Worm (Caenorhabditis elegans) whole organism, young adult: ENCODE data around the gene pgp-8.
A peak's percentile ranks its signal among the peaks of the same experiment; 100 is the strongest.

Experiments used
- B0019.2 ChIP-seq: fragments of 200-800 bp; sonication (Bioruptor generic); conservative IDR thresholded peaks from 2 replicates; pipeline ENCODE4 v1.3.6; 2022; ENCODE audit warnings: missing genetic modification reagents, missing genetic modification characterization, missing compliant biosample characterization
- B0035.1 ChIP-seq: sonication (generic microtip); optimal IDR thresholded peaks from 2 replicates; lab custom pipeline; 2016; ENCODE audit warnings: missing genetic modification characterization, mild to moderate bottlenecking, missing compliant biosample characterization, missing genotype, missing genetic modification reagents
- C06A6.2 ChIP-seq: fragments of 200-800 bp; sonication (Bioruptor generic); conservative IDR thresholded peaks from 2 replicates; pipeline ENCODE4 v1.3.6; 2022; ENCODE audit warnings: missing genetic modification characterization, missing compliant biosample characterization
- F49E8.2 ChIP-seq: sonication (generic microtip); optimal IDR thresholded peaks from 3 replicates; lab custom pipeline; 2017; ENCODE audit warnings: missing genetic modification characterization, mild to moderate bottlenecking, missing compliant biosample characterization, antibody characterized with exemption, moderate library complexity; ENCODE audit not compliant: insufficient read depth
- T07F8.4 ChIP-seq: sonication (generic microtip); optimal IDR thresholded peaks from 2 replicates; lab custom pipeline; 2016; ENCODE audit warnings: mild to moderate bottlenecking, missing genetic modification characterization, moderate library complexity, missing compliant biosample characterization
- Y56A3A.18 ChIP-seq: fragments of 200-800 bp; sonication (Bioruptor generic); IDR thresholded peaks from 2 replicates; pipeline ENCODE4 v1.3.6; 2022; ENCODE audit warnings: missing genetic modification reagents, missing genetic modification characterization, missing compliant biosample characterization
- ZK185.1 ChIP-seq: sonication (generic microtip); optimal IDR thresholded peaks from 2 replicates; lab custom pipeline; 2016; ENCODE audit warnings: mild to moderate bottlenecking, missing genetic modification characterization, missing compliant biosample characterization; ENCODE audit not compliant: poor library complexity, severe bottlenecking
- aptf-3 ChIP-seq: fragments of 200-800 bp; sonication (Bioruptor generic); IDR thresholded peaks from 2 replicates; pipeline ENCODE4 v1.3.6; 2022; ENCODE audit warnings: missing genetic modification characterization, missing compliant biosample characterization
- athp-1 ChIP-seq: sonication (generic microtip); optimal IDR thresholded peaks from 2 replicates; lab custom pipeline; 2017; ENCODE audit warnings: mild to moderate bottlenecking, missing genetic modification characterization, missing compliant biosample characterization
- attf-5 ChIP-seq: fragments of 200-800 bp; sonication (Bioruptor generic); optimal IDR thresholded peaks from 2 replicates; lab custom pipeline; 2018; ENCODE audit warnings: mild to moderate bottlenecking, missing genetic modification characterization, missing compliant biosample characterization
- bed-2 ChIP-seq: fragments of 200-800 bp; sonication (Bioruptor generic); IDR thresholded peaks from 2 replicates; pipeline ENCODE4 v1.3.6; 2022; ENCODE audit warnings: missing genetic modification reagents, missing genetic modification characterization, missing compliant biosample characterization
- ccch-3 ChIP-seq: fragments of 200-800 bp; sonication (Bioruptor generic); optimal IDR thresholded peaks from 2 replicates; lab custom pipeline; 2018; ENCODE audit warnings: mild to moderate bottlenecking, missing genetic modification characterization, missing compliant biosample characterization
- cebp-1 ChIP-seq, 2 experiments: fragments of 200-800 bp in 1 of 2; sonication (Bioruptor generic) in 1 of 2; sonication (generic microtip) in 1 of 2; IDR thresholded peaks in 1 of 2; optimal IDR thresholded peaks in 1 of 2; 2 replicates each; pipeline versions ENCODE4 v1.3.6 to Lab custom; 2017 to 2022; ENCODE audit warnings: missing compliant biosample characterization in 2 of 2, missing genetic modification characterization in 2 of 2, mild to moderate bottlenecking in 1 of 2, missing genetic modification reagents in 1 of 2, moderate library complexity in 1 of 2
- ceh-100 ChIP-seq: fragments of 200-800 bp; sonication (Bioruptor generic); IDR thresholded peaks from 2 replicates; pipeline ENCODE4 v1.3.6; 2022; ENCODE audit warnings: missing genetic modification reagents, missing genetic modification characterization, missing compliant biosample characterization
- ceh-79 ChIP-seq: sonication (generic microtip); optimal IDR thresholded peaks from 2 replicates; lab custom pipeline; 2017; ENCODE audit warnings: mild to moderate bottlenecking, missing genetic modification characterization, missing compliant biosample characterization
- dpl-1 ChIP-seq: fragments of 150-350 bp; optimal IDR thresholded peaks from 2 replicates; lab custom pipeline; 2014; ENCODE audit warnings: missing biosample characterization, missing genetic modification reagents, missing genetic modification characterization
- egl-18 ChIP-seq: fragments of 200-800 bp; sonication (Bioruptor generic); IDR thresholded peaks from 2 replicates; pipeline ENCODE4 v1.3.6; 2022; ENCODE audit warnings: missing genetic modification reagents, missing genetic modification characterization, missing compliant biosample characterization
- egrh-3 ChIP-seq: fragments of 200-800 bp; sonication (Bioruptor generic); IDR thresholded peaks from 2 replicates; pipeline ENCODE4 v1.3.6; 2022; ENCODE audit warnings: missing genetic modification reagents, missing genetic modification characterization, missing compliant biosample characterization
- fkh-3 ChIP-seq: sonication (generic microtip); optimal IDR thresholded peaks from 2 replicates; lab custom pipeline; 2016; ENCODE audit warnings: mild to moderate bottlenecking, missing genetic modification characterization, missing compliant biosample characterization
- hrde-1 ChIP-seq: sonication (generic microtip); optimal IDR thresholded peaks from 2 replicates; lab custom pipeline; 2016; ENCODE audit warnings: missing genetic modification characterization, mild to moderate bottlenecking, missing compliant biosample characterization, moderate library complexity, missing genotype, missing genetic modification reagents, borderline replicate concordance
- lin-26 ChIP-seq: fragments of 200-800 bp; sonication (Bioruptor generic); IDR thresholded peaks from 2 replicates; pipeline ENCODE4 v1.3.6; 2022; ENCODE audit warnings: missing genetic modification reagents, missing genetic modification characterization, missing compliant biosample characterization
- lin-40 ChIP-seq: sonication (generic microtip); optimal IDR thresholded peaks from 2 replicates; lab custom pipeline; 2016; ENCODE audit warnings: missing genetic modification characterization, mild to moderate bottlenecking, missing compliant biosample characterization, missing genotype, missing genetic modification reagents
- lir-1 ChIP-seq: fragments of 200-800 bp; sonication (Bioruptor generic); conservative IDR thresholded peaks from 2 replicates; pipeline ENCODE4 v1.3.6; 2022; ENCODE audit warnings: missing genetic modification reagents, missing genetic modification characterization, missing compliant biosample characterization
- lsl-1 ChIP-seq: fragments of 200-800 bp; sonication (Bioruptor generic); optimal IDR thresholded peaks from 2 replicates; lab custom pipeline; 2018; ENCODE audit warnings: mild to moderate bottlenecking, missing genetic modification characterization, moderate library complexity, missing compliant biosample characterization
- lsy-27 ChIP-seq: sonication (generic microtip); optimal IDR thresholded peaks from 2 replicates; lab custom pipeline; 2017; ENCODE audit warnings: missing genetic modification characterization, mild to moderate bottlenecking, missing compliant biosample characterization, antibody characterized with exemption, missing genotype, borderline replicate concordance; ENCODE audit not compliant: insufficient read depth
- nfya-1 ChIP-seq: sonication (generic microtip); optimal IDR thresholded peaks from 2 replicates; lab custom pipeline; 2017; ENCODE audit warnings: antibody characterized with exemption, missing compliant biosample characterization, missing genetic modification characterization, borderline replicate concordance; ENCODE audit not compliant: insufficient read depth
- nhr-120 ChIP-seq: fragments of 200-800 bp; sonication (Bioruptor generic); IDR thresholded peaks from 2 replicates; pipeline ENCODE4 v1.3.6; 2022; ENCODE audit warnings: missing genetic modification characterization, missing compliant biosample characterization
- nhr-80 ChIP-seq: sonication (generic microtip); optimal IDR thresholded peaks from 2 replicates; lab custom pipeline; 2016; ENCODE audit warnings: missing genetic modification characterization, missing compliant biosample characterization
- pbrm-1 ChIP-seq: fragments of 200-800 bp; sonication (Bioruptor generic); IDR thresholded peaks from 2 replicates; pipeline ENCODE4 v1.3.6; 2022; ENCODE audit warnings: missing genetic modification reagents, missing genetic modification characterization, missing compliant biosample characterization
- rcor-1 ChIP-seq: fragments of 200-800 bp; sonication (Bioruptor generic); IDR thresholded peaks from 2 replicates; pipeline ENCODE4 v1.3.6; 2022; ENCODE audit warnings: missing genetic modification reagents, missing genetic modification characterization, missing compliant biosample characterization
- rec-8 ChIP-seq, 2 experiments: sonication (generic microtip); optimal IDR thresholded peaks; 2 replicates each; lab custom pipeline; 2016; ENCODE audit warnings: mild to moderate bottlenecking in 2 of 2, missing genetic modification characterization in 2 of 2, missing genetic modification reagents in 2 of 2, missing genotype in 2 of 2, missing biosample characterization in 1 of 2, missing compliant biosample characterization in 1 of 2, moderate library complexity in 1 of 2
- sdz-38 ChIP-seq: sonication (generic microtip); optimal IDR thresholded peaks from 2 replicates; lab custom pipeline; 2016; ENCODE audit warnings: missing genotype, missing genetic modification characterization, missing compliant biosample characterization
- sea-2 ChIP-seq: fragments of 200-800 bp; sonication (Bioruptor generic); IDR thresholded peaks from 2 replicates; pipeline ENCODE4 v1.3.6; 2022; ENCODE audit warnings: missing genetic modification characterization, missing compliant biosample characterization
- snpc-4 ChIP-seq, 5 experiments: fragments of 150-350 bp in 1 of 5; sonication (generic microtip) in 4 of 5; optimal IDR thresholded peaks; 2 replicates each; lab custom pipeline; 2014 to 2018; ENCODE audit warnings: missing genetic modification characterization in 5 of 5, missing biosample characterization in 3 of 5, antibody characterized with exemption in 2 of 5, mild to moderate bottlenecking in 2 of 5, missing compliant biosample characterization in 2 of 5, missing genotype in 2 of 5, moderate library complexity in 2 of 5, missing genetic modification reagents in 1 of 5
- tlf-1 ChIP-seq: fragments of 200-800 bp; sonication (Bioruptor generic); optimal IDR thresholded peaks from 2 replicates; lab custom pipeline; 2018; ENCODE audit warnings: mild to moderate bottlenecking, missing genetic modification characterization, missing compliant biosample characterization
- unc-130 ChIP-seq: sonication (generic microtip); optimal IDR thresholded peaks from 2 replicates; lab custom pipeline; 2016; ENCODE audit warnings: missing genetic modification reagents, missing genetic modification characterization, missing compliant biosample characterization
- unc-62 ChIP-seq: fragments of 150-350 bp; optimal IDR thresholded peaks from 2 replicates; lab custom pipeline; 2014; ENCODE audit warnings: missing biosample characterization, missing genetic modification reagents, missing genetic modification characterization
- ztf-6 ChIP-seq: fragments of 200-800 bp; sonication (Bioruptor generic); IDR thresholded peaks from 2 replicates; pipeline ENCODE4 v1.3.6; 2022; ENCODE audit warnings: missing genetic modification reagents, missing genetic modification characterization, missing compliant biosample characterization

Gene pgp-8

ce11 chrX:10864322-10864721 lies at the start of gene pgp-8:
TSS of gene pgp-8 (minus strand) at chrX:10864422.
- TF ChIP-seq nhr-80 (tag; lab: Kevin White, UChicago) (peak; percentile 12), lin-40 (tag; lab: Kevin White, UChicago) (no peak)

ce11 chrX:10913981-10914380 lies 49.8 kb upstream of the pgp-8 start, which contains the start of gene F47B10.9:
TSS of gene F47B10.9 (minus strand) at chrX:10914081.
- TF ChIP-seq snpc-4 (GFP tag; optimal IDR thresholded peaks at IDR 0.05; lab: Kevin White, UChicago) (no peak), snpc-4 (tag; optimal IDR thresholded peaks at IDR 0.05; lab: Kevin White, UChicago) (no peak), egrh-3 (GFP tag; lab: Robert Waterston, UW) (no peak), aptf-3 (GFP tag; lab: Robert Waterston, UW) (no peak), F49E8.2 (no peak), rec-8 (tag; optimal IDR thresholded peaks at IDR 0.05; lab: Kevin White, UChicago) (no peak), ztf-6 (GFP tag; lab: Robert Waterston, UW) (no peak), lin-26 (GFP tag; lab: Robert Waterston, UW) (no peak), unc-130 (GFP tag; lab: Kevin White, UChicago) (no peak), C06A6.2 (GFP tag; lab: Robert Waterston, UW) (no peak)

- TF ChIP-seq B0035.1 (tag; lab: Kevin White, UChicago): no peak
- TF ChIP-seq lsl-1 (GFP tag; lab: Kevin White, UChicago): no peak
- no peak for TF ChIP-seq T07F8.4 (tag; lab: Kevin White, UChicago)
- no peak for TF ChIP-seq hrde-1
- no peak for TF ChIP-seq fkh-3 (tag; lab: Kevin White, UChicago)
- no peak for TF ChIP-seq nhr-120 (GFP tag; lab: Robert Waterston, UW)
- TF ChIP-seq pbrm-1 (GFP tag; lab: Robert Waterston, UW): no peak
- no peak for TF ChIP-seq attf-5
- TF ChIP-seq unc-62 (GFP tag; lab: Kevin White, UChicago): no peak
- no peak for TF ChIP-seq nfya-1 (tag; lab: Kevin White, UChicago)
- TF ChIP-seq ceh-79 (tag; lab: Kevin White, UChicago): no peak
- TF ChIP-seq athp-1 (tag; lab: Kevin White, UChicago): no peak
- TF ChIP-seq bed-2 (GFP tag; lab: Robert Waterston, UW): no peak
- no peak for TF ChIP-seq Y56A3A.18 (GFP tag; lab: Robert Waterston, UW)
- TF ChIP-seq lsy-27 (tag; lab: Kevin White, UChicago): no peak
- TF ChIP-seq cebp-1 (GFP tag; IDR thresholded peaks at IDR 0.05; lab: Robert Waterston, UW): no peak
- no peak for TF ChIP-seq cebp-1 (tag; optimal IDR thresholded peaks at IDR 0.05; lab: Kevin White, UChicago)
- TF ChIP-seq ZK185.1: no peak
These were observed 46.5 kb upstream of the pgp-8 start, which contains the start of gene F47B10.8 for ce11 chrX:10910716-10911115. TSS of gene F47B10.8 (minus strand) at chrX:10910816.

- TF ChIP-seq nhr-80 (tag; lab: Kevin White, UChicago): no peak
- no peak for TF ChIP-seq ceh-100 (GFP tag; lab: Robert Waterston, UW)
- no peak for TF ChIP-seq lsy-27 (tag; lab: Kevin White, UChicago)
- no peak for TF ChIP-seq rcor-1 (GFP tag; lab: Robert Waterston, UW)
- no peak for TF ChIP-seq B0019.2 (GFP tag; lab: Robert Waterston, UW)
- no peak for TF ChIP-seq F49E8.2
- no peak for TF ChIP-seq sea-2 (GFP tag; lab: Robert Waterston, UW)
- TF ChIP-seq egl-18 (GFP tag; lab: Robert Waterston, UW): no peak
- TF ChIP-seq ccch-3 (GFP tag; lab: Kevin White, UChicago): no peak
- no peak for TF ChIP-seq tlf-1 (GFP tag; lab: Kevin White, UChicago)
- no peak for TF ChIP-seq sdz-38
- no peak for TF ChIP-seq dpl-1 (GFP tag; lab: Kevin White, UChicago)
- no peak for TF ChIP-seq lir-1 (GFP tag; lab: Robert Waterston, UW)
These were observed 45.4 kb upstream of the pgp-8 start for ce11 chrX:10909661-10910060.
